Worm (Caenorhabditis elegans) whole organism, young adult: ENCODE measurements around the gene srw-21.

Experiments used
- B0336.3 ChIP-seq: fragments of 200-800 bp; sonication (Bioruptor generic); IDR thresholded peaks from 2 replicates; pipeline ENCODE4 v1.3.6; 2022; ENCODE audit warnings: missing genetic modification characterization, missing compliant biosample characterization
- C17E4.6 ChIP-seq: fragments of 200-800 bp; sonication (Bioruptor generic); IDR thresholded peaks from 2 replicates; pipeline ENCODE4 v1.3.6; 2022; ENCODE audit warnings: missing genetic modification reagents, missing genetic modification characterization, missing compliant biosample characterization
- F57A8.1 ChIP-seq: fragments of 200-800 bp; sonication (Bioruptor generic); optimal IDR thresholded peaks from 2 replicates; lab custom pipeline; 2018; ENCODE audit warnings: mild to moderate bottlenecking, missing genetic modification characterization, moderate library complexity, missing compliant biosample characterization
- T26A5.8 ChIP-seq: sonication (generic microtip); optimal IDR thresholded peaks from 2 replicates; lab custom pipeline; 2016; ENCODE audit warnings: missing genetic modification characterization, missing compliant biosample characterization
- Y53G8AR.9 ChIP-seq: fragments of 200-800 bp; sonication (Bioruptor generic); conservative IDR thresholded peaks from 2 replicates; pipeline ENCODE4 v1.3.6; 2022; ENCODE audit warnings: missing genetic modification reagents, missing genetic modification characterization, missing compliant biosample characterization
- Y56A3A.18 ChIP-seq: fragments of 200-800 bp; sonication (Bioruptor generic); IDR thresholded peaks from 2 replicates; pipeline ENCODE4 v1.3.6; 2022; ENCODE audit warnings: missing genetic modification reagents, missing genetic modification characterization, missing compliant biosample characterization
- ZK185.1 ChIP-seq: sonication (generic microtip); optimal IDR thresholded peaks from 2 replicates; lab custom pipeline; 2016; ENCODE audit warnings: mild to moderate bottlenecking, missing genetic modification characterization, missing compliant biosample characterization; ENCODE audit not compliant: poor library complexity, severe bottlenecking
- ama-1 ChIP-seq, 3 experiments: fragments of 150-350 bp in 1 of 3; sonication (generic microtip) in 2 of 3; optimal IDR thresholded peaks; 2 replicates each; lab custom pipeline; 2014 to 2018; ENCODE audit warnings: missing biosample characterization in 2 of 3, missing genetic modification characterization in 2 of 3, missing genetic modification reagents in 2 of 3
- aptf-3 ChIP-seq: fragments of 200-800 bp; sonication (Bioruptor generic); IDR thresholded peaks from 2 replicates; pipeline ENCODE4 v1.3.6; 2022; ENCODE audit warnings: missing genetic modification characterization, missing compliant biosample characterization
- attf-5 ChIP-seq: fragments of 200-800 bp; sonication (Bioruptor generic); optimal IDR thresholded peaks from 2 replicates; lab custom pipeline; 2018; ENCODE audit warnings: mild to moderate bottlenecking, missing genetic modification characterization, missing compliant biosample characterization
- cebp-2 ChIP-seq: fragments of 200-800 bp; sonication (Bioruptor generic); IDR thresholded peaks from 2 replicates; pipeline ENCODE4 v1.3.6; 2022; ENCODE audit warnings: missing genetic modification characterization, missing compliant biosample characterization
- ceh-100 ChIP-seq: fragments of 200-800 bp; sonication (Bioruptor generic); IDR thresholded peaks from 2 replicates; pipeline ENCODE4 v1.3.6; 2022; ENCODE audit warnings: missing genetic modification reagents, missing genetic modification characterization, missing compliant biosample characterization
- ceh-58 ChIP-seq: fragments of 200-800 bp; sonication (Bioruptor generic); IDR thresholded peaks from 2 replicates; pipeline ENCODE4 v1.3.6; 2022; ENCODE audit warnings: missing genetic modification characterization, missing compliant biosample characterization
- dox-1 ChIP-seq: fragments of 200-800 bp; sonication (Bioruptor generic); IDR thresholded peaks from 2 replicates; pipeline ENCODE4 v1.3.6; 2022; ENCODE audit warnings: missing genetic modification reagents, missing genetic modification characterization, missing compliant biosample characterization
- dpl-1 ChIP-seq: fragments of 150-350 bp; optimal IDR thresholded peaks from 2 replicates; lab custom pipeline; 2014; ENCODE audit warnings: missing biosample characterization, missing genetic modification reagents, missing genetic modification characterization
- efl-1 ChIP-seq: fragments of 150-350 bp; optimal IDR thresholded peaks from 2 replicates; lab custom pipeline; 2014; ENCODE audit warnings: missing biosample characterization, missing genetic modification reagents, missing genetic modification characterization
- gei-17 ChIP-seq: fragments of 200-800 bp; sonication (Bioruptor generic); optimal IDR thresholded peaks from 2 replicates; lab custom pipeline; 2018; ENCODE audit warnings: mild to moderate bottlenecking, missing genetic modification characterization, missing compliant biosample characterization
- hmg-1.2 ChIP-seq: fragments of 200-800 bp; sonication (Bioruptor generic); IDR thresholded peaks from 2 replicates; pipeline ENCODE4 v1.3.6; 2022; ENCODE audit warnings: missing genetic modification reagents, missing genetic modification characterization, missing compliant biosample characterization
- hsf-1 ChIP-seq: fragments of 200-800 bp; sonication (Bioruptor generic); IDR thresholded peaks from 2 replicates; pipeline ENCODE4 v1.3.6; 2022; ENCODE audit warnings: missing genetic modification reagents, missing genetic modification characterization, missing compliant biosample characterization
- lin-26 ChIP-seq: fragments of 200-800 bp; sonication (Bioruptor generic); IDR thresholded peaks from 2 replicates; pipeline ENCODE4 v1.3.6; 2022; ENCODE audit warnings: missing genetic modification reagents, missing genetic modification characterization, missing compliant biosample characterization
- lin-35 ChIP-seq, 3 experiments: fragments of 150-350 bp in 2 of 3; sonication (generic microtip) in 1 of 3; optimal IDR thresholded peaks; 2 replicates each; lab custom pipeline; 2014 to 2018; ENCODE audit warnings: missing biosample characterization in 3 of 3, missing genetic modification characterization in 3 of 3, missing genetic modification reagents in 3 of 3
- lin-54 ChIP-seq: fragments of 200-800 bp; sonication (Bioruptor generic); optimal IDR thresholded peaks from 2 replicates; lab custom pipeline; 2018; ENCODE audit warnings: mild to moderate bottlenecking, missing genetic modification characterization, missing compliant biosample characterization
- lsl-1 ChIP-seq: fragments of 200-800 bp; sonication (Bioruptor generic); optimal IDR thresholded peaks from 2 replicates; lab custom pipeline; 2018; ENCODE audit warnings: mild to moderate bottlenecking, missing genetic modification characterization, moderate library complexity, missing compliant biosample characterization
- madf-10 ChIP-seq: sonication (generic microtip); optimal IDR thresholded peaks from 2 replicates; lab custom pipeline; 2016; ENCODE audit warnings: mild to moderate bottlenecking, missing genetic modification characterization, missing compliant biosample characterization
- mel-28 ChIP-seq: sonication (generic microtip); optimal IDR thresholded peaks from 2 replicates; lab custom pipeline; 2016; ENCODE audit warnings: borderline replicate concordance, mild to moderate bottlenecking, missing genetic modification characterization, missing compliant biosample characterization
- mes-4 ChIP-seq: sonication (generic microtip); optimal IDR thresholded peaks from 2 replicates; lab custom pipeline; 2016; ENCODE audit warnings: missing genotype, missing genetic modification characterization, missing compliant biosample characterization
- mxl-1 ChIP-seq: sonication (generic microtip); optimal IDR thresholded peaks from 2 replicates; lab custom pipeline; 2016; ENCODE audit warnings: missing genetic modification characterization, missing compliant biosample characterization
- nfya-2 ChIP-seq: fragments of 200-800 bp; sonication (Bioruptor generic); IDR thresholded peaks from 2 replicates; pipeline ENCODE4 v1.3.6; 2022; ENCODE audit warnings: missing genetic modification reagents, missing genetic modification characterization, missing compliant biosample characterization
- nfyb-1 ChIP-seq: fragments of 200-800 bp; sonication (Bioruptor generic); IDR thresholded peaks from 2 replicates; pipeline ENCODE4 v1.3.6; 2022; ENCODE audit warnings: missing genetic modification reagents, missing genetic modification characterization, missing compliant biosample characterization
- nhr-179 ChIP-seq: sonication (generic microtip); optimal IDR thresholded peaks from 2 replicates; lab custom pipeline; 2016; ENCODE audit warnings: mild to moderate bottlenecking, missing genetic modification characterization, missing compliant biosample characterization
- nhr-80 ChIP-seq: sonication (generic microtip); optimal IDR thresholded peaks from 2 replicates; lab custom pipeline; 2016; ENCODE audit warnings: missing genetic modification characterization, missing compliant biosample characterization
- nhr-90 ChIP-seq: sonication (generic microtip); optimal IDR thresholded peaks from 2 replicates; lab custom pipeline; 2016; ENCODE audit warnings: missing genotype, mild to moderate bottlenecking, missing genetic modification characterization, missing compliant biosample characterization
- pbrm-1 ChIP-seq: fragments of 200-800 bp; sonication (Bioruptor generic); IDR thresholded peaks from 2 replicates; pipeline ENCODE4 v1.3.6; 2022; ENCODE audit warnings: missing genetic modification reagents, missing genetic modification characterization, missing compliant biosample characterization
- pha-4 ChIP-seq: fragments of 150-350 bp; sonication (generic microtip); optimal IDR thresholded peaks from 2 replicates; lab custom pipeline; 2014; ENCODE audit warnings: missing biosample characterization, missing genetic modification reagents, missing genetic modification characterization
- rcor-1 ChIP-seq: fragments of 200-800 bp; sonication (Bioruptor generic); IDR thresholded peaks from 2 replicates; pipeline ENCODE4 v1.3.6; 2022; ENCODE audit warnings: missing genetic modification reagents, missing genetic modification characterization, missing compliant biosample characterization
- sdz-38 ChIP-seq: sonication (generic microtip); optimal IDR thresholded peaks from 2 replicates; lab custom pipeline; 2016; ENCODE audit warnings: missing genotype, missing genetic modification characterization, missing compliant biosample characterization
- snpc-4 ChIP-seq, 5 experiments: fragments of 150-350 bp in 1 of 5; sonication (generic microtip) in 4 of 5; optimal IDR thresholded peaks; 2 replicates each; lab custom pipeline; 2014 to 2018; ENCODE audit warnings: missing genetic modification characterization in 5 of 5, missing biosample characterization in 3 of 5, antibody characterized with exemption in 2 of 5, mild to moderate bottlenecking in 2 of 5, missing compliant biosample characterization in 2 of 5, missing genotype in 2 of 5, moderate library complexity in 2 of 5, missing genetic modification reagents in 1 of 5
- tbx-9 ChIP-seq: sonication (generic microtip); optimal IDR thresholded peaks from 2 replicates; lab custom pipeline; 2016; ENCODE audit warnings: borderline replicate concordance, missing genetic modification characterization, inconsistent platforms, missing compliant biosample characterization
- tlf-1 ChIP-seq: fragments of 200-800 bp; sonication (Bioruptor generic); optimal IDR thresholded peaks from 2 replicates; lab custom pipeline; 2018; ENCODE audit warnings: mild to moderate bottlenecking, missing genetic modification characterization, missing compliant biosample characterization
- ztf-18 ChIP-seq: sonication (generic microtip); optimal IDR thresholded peaks from 2 replicates; lab custom pipeline; 2016; ENCODE audit warnings: missing genotype, mild to moderate bottlenecking, missing genetic modification characterization, missing compliant biosample characterization
- ztf-3 ChIP-seq: fragments of 200-800 bp; sonication (Bioruptor generic); optimal IDR thresholded peaks from 2 replicates; lab custom pipeline; 2018; ENCODE audit warnings: mild to moderate bottlenecking, missing genetic modification characterization, missing compliant biosample characterization

Gene srw-21

ce11 chrV:15492518-15492917, 4.7 kb downstream of the srw-21 start, which contains the start of gene str-264:
Gene str-264, minus strand, starts transcription at chrV:15492618.
- no peak for TF ChIP-seq B0336.3
- TF ChIP-seq attf-5 (GFP tag; lab: Kevin White, UChicago) = no peak
- no peak for TF ChIP-seq sdz-38 (tag; lab: Kevin White, UChicago)
- no peak for TF ChIP-seq pbrm-1 (GFP tag; lab: Robert Waterston, UW)
- no peak for TF ChIP-seq ztf-18
- TF ChIP-seq lin-26 = no peak
- no peak for TF ChIP-seq efl-1
- no peak for TF ChIP-seq ceh-100 (GFP tag; lab: Robert Waterston, UW)
- no peak for TF ChIP-seq ZK185.1 (tag; lab: Kevin White, UChicago)
- TF ChIP-seq, all 124 proteins: peak for 0

- TF ChIP-seq Y56A3A.18 = no peak
Measured at ce11 chrV:15493680-15494079, 5.8 kb downstream of the srw-21 start, which contains the start of gene srh-218. Gene srh-218, plus strand, starts transcription at chrV:15493980.

- TF ChIP-seq Y53G8AR.9 (GFP tag; lab: Robert Waterston, UW) (no peak), nfya-2 (no peak), ama-1 (optimal IDR thresholded peaks at IDR 0.05; lab: Kevin White, UChicago) (no peak), ama-1 (GFP tag; optimal IDR thresholded peaks at IDR 0.05; lab: Kevin White, UChicago) (no peak), dox-1 (GFP tag; lab: Robert Waterston, UW) (no peak), ZK185.1 (tag; lab: Kevin White, UChicago) (no peak), tlf-1 (GFP tag; lab: Kevin White, UChicago) (no peak), mes-4 (tag; lab: Kevin White, UChicago) (no peak), mxl-1 (tag; lab: Kevin White, UChicago) (no peak), pbrm-1 (GFP tag; lab: Robert Waterston, UW) (no peak), aptf-3 (GFP tag; lab: Robert Waterston, UW) (no peak), nfyb-1 (GFP tag; lab: Robert Waterston, UW) (no peak), tbx-9 (tag; lab: Kevin White, UChicago) (no peak), lsl-1 (GFP tag; lab: Kevin White, UChicago) (no peak), lin-54 (GFP tag; lab: Kevin White, UChicago) (no peak), ztf-3 (GFP tag; lab: Kevin White, UChicago) (no peak)
Measured at ce11 chrV:15495169-15495568, 7.3 kb downstream of the srw-21 start, which contains the start of gene srh-219. Gene srh-219, plus strand, starts transcription at chrV:15495469.

ce11 chrV:15497731-15498130, 9.9 kb downstream of the srw-21 start:
- TF ChIP-seq nhr-80 (tag; lab: Kevin White, UChicago) (peak; percentile 97), cebp-2 (GFP tag; lab: Robert Waterston, UW) (no peak), ceh-58 (GFP tag; lab: Robert Waterston, UW) (no peak), nfya-2 (no peak), lin-35 (GFP tag; optimal IDR thresholded peaks at IDR 0.05; lab: Kevin White, UChicago) (no peak), rcor-1 (GFP tag; lab: Robert Waterston, UW) (no peak), C17E4.6 (GFP tag; lab: Robert Waterston, UW) (no peak), gei-17 (GFP tag; lab: Kevin White, UChicago) (no peak), hsf-1 (GFP tag; lab: Robert Waterston, UW) (no peak), attf-5 (GFP tag; lab: Kevin White, UChicago) (peak; percentile 65), dpl-1 (no peak), pbrm-1 (GFP tag; lab: Robert Waterston, UW) (no peak), nhr-179 (no peak), Y56A3A.18 (no peak), mel-28 (no peak), snpc-4 (GFP tag; optimal IDR thresholded peaks at IDR 0.05; lab: Kevin White, UChicago) (no peak), snpc-4 (tag; optimal IDR thresholded peaks at IDR 0.05; lab: Kevin White, UChicago) (peak in 2 of 4 experiments; percentile 27 to 54), F57A8.1 (GFP tag; lab: Kevin White, UChicago) (no peak), T26A5.8 (tag; lab: Kevin White, UChicago) (no peak), madf-10 (tag; lab: Kevin White, UChicago) (no peak), nhr-90 (tag; lab: Kevin White, UChicago) (no peak), hmg-1.2 (GFP tag; lab: Robert Waterston, UW) (peak; percentile 84), pha-4 (tag; lab: Kevin White, UChicago) (peak; percentile 74)
- TF ChIP-seq, all 124 proteins: peak for 5
